Worm (Caenorhabditis elegans): Measurements from ENCODE around the gene ZK899.2.

DNA sequence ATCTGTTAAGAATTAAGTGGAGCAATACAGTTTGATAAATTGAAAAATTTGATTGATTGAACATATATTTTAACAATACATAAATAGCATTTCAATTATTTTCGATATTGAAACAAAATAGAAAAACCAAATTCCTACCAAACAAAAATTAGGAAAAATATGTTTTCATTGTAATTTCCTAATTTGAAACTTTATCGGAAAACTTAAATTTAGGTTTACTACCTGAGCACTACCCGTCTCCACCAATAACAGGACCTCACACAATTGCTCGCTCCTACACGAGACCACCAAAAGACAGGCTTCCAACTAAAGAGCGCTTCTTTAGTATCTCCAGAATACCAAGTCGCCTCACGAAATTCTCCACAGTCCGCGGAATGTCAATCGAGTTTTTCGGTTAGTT, 25.0 kb upstream of the ZK899.2 start:
- TF ChIP-seq cog-1 (tag; optimal IDR thresholded peaks at IDR 0.05), result no peak
- no peak for TF ChIP-seq ztf-23 (GFP tag; IDR thresholded peaks at IDR 0.05)
- no peak for TF ChIP-seq ref-1 (GFP tag; conservative IDR thresholded peaks at IDR 0.05)
- TF ChIP-seq flt-1 (GFP tag; IDR thresholded peaks at IDR 0.05), result no peak
- TF ChIP-seq ztf-29 (GFP tag; IDR thresholded peaks at IDR 0.05), result no peak
